Worm (Caenorhabditis elegans) whole organism, L2 larva: ENCODE data around the gene rmd-1.

ENCODE experiments used
- F13H6.1 ChIP-seq: sonication (generic microtip); optimal IDR thresholded peaks from 2 replicates; lab custom pipeline; 2016; ENCODE audit warnings: missing genetic modification characterization, missing compliant biosample characterization
- ZK546.5 ChIP-seq: sonication (generic microtip); optimal IDR thresholded peaks from 2 replicates; lab custom pipeline; 2017; ENCODE audit warnings: missing biosample characterization, missing genetic modification characterization
- elt-3 ChIP-seq: sonication (generic microtip); optimal IDR thresholded peaks from 2 replicates; lab custom pipeline; 2017; ENCODE audit warnings: missing biosample characterization, missing genetic modification characterization
- lin-39 ChIP-seq: fragments of 150-350 bp; optimal IDR thresholded peaks from 2 replicates; lab custom pipeline; 2014; ENCODE audit warnings: missing biosample characterization, missing genetic modification reagents, missing genetic modification characterization
- mdl-1 ChIP-seq, 2 experiments: fragments of 150-350 bp in 1 of 2; sonication (generic microtip) in 1 of 2; optimal IDR thresholded peaks; 2 replicates each; lab custom pipeline; 2017; ENCODE audit warnings: missing biosample characterization in 2 of 2, missing genetic modification characterization in 2 of 2
- nhr-12 ChIP-seq: fragments of 150-350 bp; optimal IDR thresholded peaks from 2 replicates; lab custom pipeline; 2014; ENCODE audit warnings: missing biosample characterization, missing genetic modification characterization
- nhr-237 ChIP-seq: fragments of 150-350 bp; optimal IDR thresholded peaks from 2 replicates; lab custom pipeline; 2014; ENCODE audit warnings: missing biosample characterization, missing genetic modification characterization
- snpc-4 ChIP-seq: fragments of 150-350 bp; optimal IDR thresholded peaks from 2 replicates; lab custom pipeline; 2014; ENCODE audit warnings: missing biosample characterization, missing genetic modification characterization

ce11 chrIII:9746665-9747064, 12.2 kb upstream of the rmd-1 start:
- TF ChIP-seq elt-3 (tag; lab: Kevin White, UChicago) (no peak), ZK546.5 (tag; lab: Kevin White, UChicago) (no peak), nhr-12 (no peak), lin-39 (tag; lab: Kevin White, UChicago) (no peak), F13H6.1 (tag; lab: Kevin White, UChicago) (no peak), snpc-4 (tag; lab: Kevin White, UChicago) (no peak), nhr-237 (no peak), mdl-1 (tag; optimal IDR thresholded peaks at IDR 0.05; lab: Kevin White, UChicago) (no peak)
